Worm (Caenorhabditis elegans): ENCODE measurements around the gene his-69.

The his-69 gene

ce11 chrIII:4010987-4011386 lies 47.6 kb downstream of the his-69 start:
- no peak for TF ChIP-seq W03F9.2 (tag; optimal IDR thresholded peaks at IDR 0.05)
- TF ChIP-seq dao-5 (tag; optimal IDR thresholded peaks at IDR 0.05), result no peak
- no peak for TF ChIP-seq him-1 (tag; optimal IDR thresholded peaks at IDR 0.05)

- TF ChIP-seq W03F9.2 (tag; optimal IDR thresholded peaks at IDR 0.05), result no peak
- no peak for TF ChIP-seq him-1 (tag; optimal IDR thresholded peaks at IDR 0.05)
- no peak for TF ChIP-seq dao-5 (tag; optimal IDR thresholded peaks at IDR 0.05)
Observed at ce11 chrIII:4010168-4010567, 48.4 kb downstream of the his-69 start.

DNA sequence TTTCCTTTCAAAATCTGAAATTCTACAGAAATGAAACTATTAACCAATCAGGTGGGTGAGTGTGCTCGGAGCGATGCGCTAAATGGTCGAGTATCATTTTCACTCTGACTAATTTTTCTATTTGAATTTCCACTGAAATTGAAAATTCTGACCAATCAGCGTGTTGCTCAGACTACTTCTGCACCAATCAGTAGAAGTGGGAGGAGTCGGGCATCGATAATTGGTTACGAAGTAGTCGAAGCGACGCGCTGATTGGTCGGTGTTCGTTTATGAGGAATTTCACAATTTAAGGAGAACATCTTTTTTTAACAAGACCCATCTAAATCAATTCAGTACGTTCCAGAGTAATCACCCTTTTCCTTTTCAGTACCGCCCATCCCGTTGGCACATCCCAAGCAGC lies 49.4 kb downstream of the his-69 start:
- TF ChIP-seq him-1 (tag; optimal IDR thresholded peaks at IDR 0.05), result no peak
- TF ChIP-seq W03F9.2 (tag; optimal IDR thresholded peaks at IDR 0.05), result no peak
- TF ChIP-seq dao-5 (tag; optimal IDR thresholded peaks at IDR 0.05), result no peak
